Fruit fly (Drosophila melanogaster) whole organism, embryonic: Measurements from ENCODE around the gene Cpr11B.
A peak's percentile ranks its signal among the peaks of the same experiment; 100 is the strongest.

ENCODE experiments used
- Blimp-1 ChIP-seq: fragments of 200-800 bp; sonication (Bioruptor generic); optimal IDR thresholded peaks from 3 replicates; lab custom pipeline; 2018; ENCODE audit warnings: missing biosample characterization, missing genetic modification characterization, mild to moderate bottlenecking, moderate library complexity, missing genetic modification reagents
- CG10431 ChIP-seq: fragments of 200-800 bp; sonication (Bioruptor generic); optimal IDR thresholded peaks from 3 replicates; lab custom pipeline; 2018; ENCODE audit warnings: missing biosample characterization, mild to moderate bottlenecking, missing genetic modification characterization
- CG11456 ChIP-seq: fragments of 200-800 bp; sonication (Bioruptor generic); IDR thresholded peaks from 3 replicates; pipeline ENCODE4 v1.3.6; 2022; ENCODE audit warnings: missing biosample characterization, missing genetic modification characterization
- CG11695 ChIP-seq: fragments of 200-800 bp; sonication (Bioruptor generic); IDR thresholded peaks from 3 replicates; pipeline ENCODE4 v1.3.6; 2022; ENCODE audit warnings: missing biosample characterization, missing genetic modification characterization
- CG12659 ChIP-seq: fragments of 200-800 bp; sonication (Bioruptor generic); optimal IDR thresholded peaks from 3 replicates; lab custom pipeline; 2017; ENCODE audit warnings: mild to moderate bottlenecking, missing biosample characterization, missing genetic modification reagents, missing genetic modification characterization
- CG1792 ChIP-seq: fragments of 200-800 bp; sonication (Bioruptor generic); optimal IDR thresholded peaks from 2 replicates; lab custom pipeline; 2016; ENCODE audit warnings: missing biosample characterization, missing genetic modification characterization
- CG2116 ChIP-seq: fragments of 200-800 bp; sonication (Bioruptor generic); optimal IDR thresholded peaks from 3 replicates; lab custom pipeline; 2018; ENCODE audit warnings: missing biosample characterization, mild to moderate bottlenecking, missing genetic modification characterization
- CG31365 ChIP-seq: fragments of 200-800 bp; sonication (Bioruptor generic); optimal IDR thresholded peaks from 2 replicates; lab custom pipeline; 2018; ENCODE audit warnings: missing biosample characterization, mild to moderate bottlenecking, missing genetic modification characterization
- CG3163 ChIP-seq: fragments of 200-800 bp; sonication (Bioruptor generic); optimal IDR thresholded peaks from 3 replicates; lab custom pipeline; 2016; ENCODE audit warnings: missing biosample characterization, missing genetic modification characterization
- CG4854 ChIP-seq: fragments of 200-800 bp; sonication (Bioruptor generic); optimal IDR thresholded peaks from 2 replicates; lab custom pipeline; 2016; ENCODE audit warnings: missing biosample characterization, missing genetic modification characterization, inconsistent platforms
- CG5180 ChIP-seq: fragments of 200-800 bp; sonication (Bioruptor generic); optimal IDR thresholded peaks from 3 replicates; lab custom pipeline; 2017; ENCODE audit warnings: missing biosample characterization, missing genetic modification characterization, mild to moderate bottlenecking, moderate library complexity, missing genetic modification reagents
- CG6683 ChIP-seq: fragments of 200-800 bp; sonication (Bioruptor generic); optimal IDR thresholded peaks from 2 replicates; lab custom pipeline; 2017; ENCODE audit warnings: missing biosample characterization, mild to moderate bottlenecking, missing genetic modification characterization, missing genetic modification reagents
- Ets65A ChIP-seq: fragments of 200-800 bp; sonication (Bioruptor generic); peaks from one replicate; lab custom pipeline; 2016; ENCODE audit warnings: missing biosample characterization, missing genetic modification characterization
- Gsc ChIP-seq: fragments of 200-800 bp; sonication (Bioruptor generic); IDR thresholded peaks from 2 replicates; pipeline ENCODE4 v1.3.6; 2022; ENCODE audit warnings: missing biosample characterization, missing genetic modification characterization
- HLHmδ ChIP-seq: fragments of 200-800 bp; sonication (Bioruptor generic); optimal IDR thresholded peaks from 2 replicates; lab custom pipeline; 2018; ENCODE audit warnings: missing biosample characterization, mild to moderate bottlenecking, missing genetic modification characterization, moderate library complexity
- HmgZ ChIP-seq: fragments of 200-800 bp; sonication (Bioruptor generic); optimal IDR thresholded peaks from 2 replicates; lab custom pipeline; 2018; ENCODE audit warnings: missing biosample characterization, mild to moderate bottlenecking, missing genetic modification characterization
- Hmx ChIP-seq: fragments of 200-800 bp; sonication (Bioruptor generic); optimal IDR thresholded peaks from 2 replicates; lab custom pipeline; 2016; ENCODE audit warnings: missing biosample characterization, missing genetic modification characterization
- Hr51 ChIP-seq, 2 experiments: fragments of 200-800 bp; sonication (Bioruptor generic); optimal IDR thresholded peaks; 2 replicates in 1 of 2; 3 replicates in 1 of 2; lab custom pipeline; 2016 to 2018; ENCODE audit warnings: missing biosample characterization in 2 of 2, missing genetic modification characterization in 2 of 2, mild to moderate bottlenecking in 1 of 2, moderate library complexity in 1 of 2
- Kr ChIP-seq: fragments of 200-800 bp; sonication (Bioruptor generic); optimal IDR thresholded peaks from 2 replicates; lab custom pipeline; 2017; ENCODE audit warnings: missing biosample characterization, mild to moderate bottlenecking, missing genetic modification characterization
- Lpt ChIP-seq: fragments of >200 bp; optimal IDR thresholded peaks from 2 replicates; lab custom pipeline; 2018; ENCODE audit warnings: missing biosample characterization, missing genetic modification characterization
- Nf-YC ChIP-seq: fragments of 200-800 bp; optimal IDR thresholded peaks from 3 replicates; lab custom pipeline; 2019; ENCODE audit warnings: missing biosample characterization, mild to moderate bottlenecking, missing genetic modification characterization, moderate library complexity
- Optix ChIP-seq: fragments of 200-800 bp; sonication (Bioruptor generic); IDR thresholded peaks from 3 replicates; pipeline ENCODE4 v1.3.6; 2022; ENCODE audit warnings: missing biosample characterization, missing genetic modification characterization
- Six4 ChIP-seq: fragments of 200-800 bp; sonication (Bioruptor generic); optimal IDR thresholded peaks from 2 replicates; lab custom pipeline; 2016; ENCODE audit warnings: missing biosample characterization, missing genetic modification characterization
- Sox102F ChIP-seq: fragments of 200-800 bp; sonication (Bioruptor generic); optimal IDR thresholded peaks from 2 replicates; lab custom pipeline; 2018; ENCODE audit warnings: missing biosample characterization, mild to moderate bottlenecking, missing genetic modification characterization, moderate library complexity
- abd-A ChIP-seq: fragments of 200-800 bp; sonication (Bioruptor generic); optimal IDR thresholded peaks from 3 replicates; lab custom pipeline; 2019; ENCODE audit warnings: missing biosample characterization, mild to moderate bottlenecking, missing genetic modification characterization, moderate library complexity
- ase ChIP-seq: fragments of 200-800 bp; sonication (Bioruptor generic); IDR thresholded peaks from 3 replicates; pipeline ENCODE4 v1.3.6; 2022; ENCODE audit warnings: missing biosample characterization, missing genetic modification characterization
- cas ChIP-seq: fragments of 200-800 bp; sonication (Bioruptor generic); IDR thresholded peaks from 2 replicates; pipeline ENCODE4 v1.3.6; 2022; ENCODE audit warnings: missing biosample characterization, missing genetic modification characterization
- cato ChIP-seq: fragments of 200-800 bp; sonication (Bioruptor generic); optimal IDR thresholded peaks from 2 replicates; lab custom pipeline; 2016; ENCODE audit warnings: missing biosample characterization, missing genetic modification characterization, borderline replicate concordance
- chm ChIP-seq: fragments of 200-800 bp; sonication (Bioruptor generic); IDR thresholded peaks from 2 replicates; pipeline ENCODE4 v1.3.6; 2022; ENCODE audit warnings: missing biosample characterization, missing genetic modification characterization
- croc ChIP-seq: fragments of 200-800 bp; sonication (Bioruptor generic); conservative IDR thresholded peaks from 3 replicates; pipeline ENCODE4 v1.3.6; 2022; ENCODE audit warnings: missing biosample characterization, missing genetic modification characterization
- dan ChIP-seq: fragments of 200-800 bp; sonication (Bioruptor generic); IDR thresholded peaks from 2 replicates; pipeline ENCODE4 v1.3.6; 2022; ENCODE audit warnings: missing biosample characterization, missing genetic modification characterization
- dmrt99B ChIP-seq: fragments of 200-800 bp; sonication (Bioruptor generic); optimal IDR thresholded peaks from 2 replicates; lab custom pipeline; 2018; ENCODE audit warnings: missing biosample characterization, mild to moderate bottlenecking, missing genetic modification characterization, moderate library complexity
- ewg ChIP-seq: fragments of 200-800 bp; sonication (Bioruptor generic); optimal IDR thresholded peaks from 3 replicates; lab custom pipeline; 2017; ENCODE audit warnings: mild to moderate bottlenecking, missing biosample characterization, missing genetic modification reagents, missing genetic modification characterization
- exex ChIP-seq: fragments of 200-800 bp; sonication (Bioruptor generic); optimal IDR thresholded peaks from 4 replicates; lab custom pipeline; 2018; ENCODE audit warnings: missing biosample characterization, mild to moderate bottlenecking, missing genetic modification characterization, moderate library complexity
- fd3F ChIP-seq: fragments of 200-800 bp; sonication (Bioruptor generic); optimal IDR thresholded peaks from 2 replicates; lab custom pipeline; 2018; ENCODE audit warnings: missing biosample characterization, mild to moderate bottlenecking, missing genetic modification characterization, moderate library complexity
- gem ChIP-seq: fragments of 200-800 bp; sonication (Bioruptor generic); optimal IDR thresholded peaks from 2 replicates; lab custom pipeline; 2019; ENCODE audit warnings: missing biosample characterization, mild to moderate bottlenecking, missing genetic modification characterization, moderate library complexity
- insv ChIP-seq, 2 experiments: fragments of 200-800 bp; sonication (Bioruptor generic); optimal IDR thresholded peaks; 3 replicates each; lab custom pipeline; 2016 to 2018; ENCODE audit warnings: missing biosample characterization in 2 of 2, missing genetic modification characterization in 2 of 2
- jigr1 ChIP-seq: fragments of 200-800 bp; sonication (Bioruptor generic); IDR thresholded peaks from 3 replicates; pipeline ENCODE4 v1.3.6; 2022; ENCODE audit warnings: missing biosample characterization, missing genetic modification characterization
- nmo ChIP-seq: fragments of 200-800 bp; sonication (Bioruptor generic); optimal IDR thresholded peaks from 2 replicates; lab custom pipeline; 2018; ENCODE audit warnings: missing biosample characterization, mild to moderate bottlenecking, missing genetic modification characterization, moderate library complexity
- otp ChIP-seq: fragments of 200-800 bp; sonication (Bioruptor generic); IDR thresholded peaks from 3 replicates; pipeline ENCODE4, ENCODE4 v1.3.6; 2022; ENCODE audit warnings: missing biosample characterization, missing genetic modification characterization
- pita ChIP-seq: fragments of 200-800 bp; sonication (Bioruptor generic); optimal IDR thresholded peaks from 2 replicates; lab custom pipeline; 2017; ENCODE audit warnings: missing biosample characterization, mild to moderate bottlenecking, missing genetic modification characterization
- psq ChIP-seq: fragments of 200-800 bp; sonication (Bioruptor generic); optimal IDR thresholded peaks from 2 replicates; lab custom pipeline; 2017; ENCODE audit warnings: missing biosample characterization, missing genetic modification characterization
- pzg ChIP-seq: fragments of 200-800 bp; sonication (Bioruptor generic); optimal IDR thresholded peaks from 3 replicates; lab custom pipeline; 2018; ENCODE audit warnings: missing biosample characterization, mild to moderate bottlenecking, missing genetic modification characterization, moderate library complexity
- ro ChIP-seq: fragments of 200-800 bp; sonication (Bioruptor generic); IDR thresholded peaks from 2 replicates; pipeline ENCODE4 v1.3.6; 2022; ENCODE audit warnings: missing biosample characterization, missing genetic modification characterization
- sob ChIP-seq: fragments of 200-800 bp; sonication (Bioruptor generic); IDR thresholded peaks from 2 replicates; pipeline ENCODE4 v1.3.6; 2022; ENCODE audit warnings: missing biosample characterization, missing genetic modification characterization
- toy ChIP-seq: fragments of 200-800 bp; sonication (Bioruptor generic); IDR thresholded peaks from 2 replicates; pipeline ENCODE4 v1.3.6; 2022; ENCODE audit warnings: missing biosample characterization, missing genetic modification characterization
- vvl ChIP-seq: fragments of 200-800 bp; sonication (Bioruptor generic); IDR thresholded peaks from 2 replicates; pipeline ENCODE4 v1.3.6; 2022; ENCODE audit warnings: missing biosample characterization, missing genetic modification characterization
- zen ChIP-seq: fragments of 200-800 bp; sonication (Bioruptor generic); optimal IDR thresholded peaks from 3 replicates; lab custom pipeline; 2018; ENCODE audit warnings: missing biosample characterization, mild to moderate bottlenecking, missing genetic modification characterization, moderate library complexity

The Cpr11B gene

dm6 chrX:12510750-12511649, 41.9 kb upstream of the Cpr11B start (continued):
- TF ChIP-seq psq (no peak), Sox102F (GFP tag; lab: Kevin White, UChicago) (peak; percentile 79), chm (no peak), CG4854 (GFP tag; lab: Kevin White, UChicago) (peak; percentile 60), jigr1 (GFP tag; lab: Robert Waterston, UW) (0 out of 3 replicates have a peak, but pooled peaks have one; percentile 47), gem (tag; lab: Kevin White, UChicago) (peak; percentile 90), CG11456 (GFP tag; lab: Robert Waterston, UW) (0 out of 3 replicates have a peak, but pooled peaks have one; percentile 59), CG1792 (peak; percentile 48), abd-A (no peak), HLHmδ (GFP tag; lab: Kevin White, UChicago) (no peak), sob (peak; percentile 71), cato (peak; percentile 63), pzg (no peak), pita (GFP tag; lab: Kevin White, UChicago) (no peak), CG31365 (tag; lab: Kevin White, UChicago) (peak; percentile 12), ro (no peak), Gsc (GFP tag; lab: Robert Waterston, UW) (peak; percentile 55), otp (GFP tag; lab: Robert Waterston, UW) (peak; percentile 82), dmrt99B (peak; percentile 81), Nf-YC (tag; lab: Kevin White, UChicago) (no peak), Ets65A (GFP tag; lab: Kevin White, UChicago) (peak; percentile 84), Hmx (peak; percentile 45), Blimp-1 (GFP tag; lab: Kevin White, UChicago) (peak; percentile 92), CG2116 (GFP tag; lab: Kevin White, UChicago) (peak; percentile 26), exex (peak; percentile 1), Lpt (GFP tag; lab: Kevin White, UChicago) (no peak), Hr51 (GFP tag; optimal IDR thresholded peaks at IDR 0.05; lab: Kevin White, UChicago) (peak; percentile 52 to 71), Kr (GFP tag; lab: Kevin White, UChicago) (no peak), fd3F (GFP tag; lab: Kevin White, UChicago) (peak; percentile 25), nmo (GFP tag; lab: Kevin White, UChicago) (peak; percentile 90), Optix (GFP tag; lab: Robert Waterston, UW) (peak; percentile 68; the same call in 1 of the 3 replicates), CG11695 (GFP tag; lab: Robert Waterston, UW) (peak; percentile 63; the same call in 2 of the 3 replicates), CG10431 (GFP tag; lab: Kevin White, UChicago) (peak; percentile 15), ase (peak; percentile 58; the same call in 1 of the 3 replicates), cas (GFP tag; lab: Robert Waterston, UW) (peak; percentile 40; the same call in 1 of the 2 replicates), dan (GFP tag; lab: Robert Waterston, UW) (no peak), Six4 (GFP tag; lab: Kevin White, UChicago) (peak; percentile 82), HmgZ (peak; percentile 47), vvl (peak; percentile 84), croc (GFP tag; lab: Robert Waterston, UW) (peak; percentile 76), toy (GFP tag; lab: Robert Waterston, UW) (peak; percentile 44; the same call in 1 of the 2 replicates), insv (GFP tag; optimal IDR thresholded peaks at IDR 0.05; lab: Kevin White, UChicago) (no peak), CG12659 (peak; percentile 52), ewg (peak; percentile 58), zen (tag; lab: Kevin White, UChicago) (peak; percentile 74), CG5180 (peak; percentile 28), CG6683 (GFP tag; lab: Kevin White, UChicago) (peak; percentile 49), CG3163 (GFP tag; lab: Kevin White, UChicago) (no peak)
